Fruit fly (Drosophila melanogaster) whole organism, embryonic: ENCODE measurements around the gene CG33702.

Experiments used
- CG1024 ChIP-seq: fragments of 200-800 bp; sonication (Bioruptor generic); IDR thresholded peaks from 2 replicates; pipeline ENCODE4 v1.3.6; 2022; ENCODE audit warnings: missing biosample characterization, missing genetic modification characterization
- CG12299 ChIP-seq: fragments of 200-800 bp; sonication (Bioruptor generic); optimal IDR thresholded peaks from 2 replicates; lab custom pipeline; 2018; ENCODE audit warnings: missing biosample characterization, mild to moderate bottlenecking, missing genetic modification characterization
- CG13894 ChIP-seq: fragments of 200-800 bp; sonication (Bioruptor generic); optimal IDR thresholded peaks from 3 replicates; lab custom pipeline; 2018; ENCODE audit warnings: missing biosample characterization, mild to moderate bottlenecking, missing genetic modification characterization, moderate library complexity
- CG14965 ChIP-seq: fragments of 200-800 bp; sonication (Bioruptor generic); optimal IDR thresholded peaks from 2 replicates; lab custom pipeline; 2016; ENCODE audit warnings: missing biosample characterization, missing genetic modification characterization, borderline replicate concordance
- CG1602 ChIP-seq: fragments of 200-800 bp; sonication (Bioruptor generic); optimal IDR thresholded peaks from 3 replicates; lab custom pipeline; 2016; ENCODE audit warnings: missing biosample characterization, missing genetic modification characterization
- CG1792 ChIP-seq: fragments of 200-800 bp; sonication (Bioruptor generic); optimal IDR thresholded peaks from 2 replicates; lab custom pipeline; 2016; ENCODE audit warnings: missing biosample characterization, missing genetic modification characterization
- CG2712 ChIP-seq: fragments of 200-800 bp; optimal IDR thresholded peaks from 3 replicates; lab custom pipeline; 2019; ENCODE audit warnings: missing biosample characterization, mild to moderate bottlenecking, missing genetic modification characterization, moderate library complexity
- CG32772 ChIP-seq: fragments of 200-800 bp; sonication (Bioruptor generic); IDR thresholded peaks from 2 replicates; pipeline ENCODE4 v1.3.6; 2022; ENCODE audit warnings: missing biosample characterization, missing genetic modification characterization
- CG5245 ChIP-seq: fragments of 200-800 bp; sonication (Bioruptor generic); optimal IDR thresholded peaks from 3 replicates; lab custom pipeline; 2016; ENCODE audit warnings: missing biosample characterization, missing genetic modification characterization
- CG6854 ChIP-seq: fragments of 200-800 bp; sonication (Bioruptor generic); optimal IDR thresholded peaks from 3 replicates; lab custom pipeline; 2017; ENCODE audit warnings: missing biosample characterization, mild to moderate bottlenecking, missing genetic modification characterization
- CG7745 ChIP-seq: fragments of 200-800 bp; sonication (Bioruptor generic); optimal IDR thresholded peaks from 2 replicates; lab custom pipeline; 2018; ENCODE audit warnings: missing biosample characterization, mild to moderate bottlenecking, missing genetic modification characterization, moderate library complexity
- CHES-1-like ChIP-seq: fragments of 200-800 bp; sonication (Bioruptor generic); optimal IDR thresholded peaks from 2 replicates; lab custom pipeline; 2016; ENCODE audit warnings: missing biosample characterization, missing genetic modification characterization
- Chrac-16 ChIP-seq: fragments of 200-800 bp; sonication (Bioruptor generic); optimal IDR thresholded peaks from 3 replicates; lab custom pipeline; 2016; ENCODE audit warnings: missing biosample characterization, missing genetic modification characterization
- Deaf1 ChIP-seq: fragments of 200-800 bp; optimal IDR thresholded peaks from 3 replicates; lab custom pipeline; 2019; ENCODE audit warnings: missing biosample characterization, mild to moderate bottlenecking, missing genetic modification characterization, moderate library complexity
- Dek ChIP-seq: fragments of 200-800 bp; sonication (Bioruptor generic); optimal IDR thresholded peaks from 3 replicates; lab custom pipeline; 2019; ENCODE audit warnings: missing biosample characterization, mild to moderate bottlenecking, missing genetic modification characterization, moderate library complexity
- Dll ChIP-seq: fragments of 200-800 bp; sonication (Bioruptor generic); IDR thresholded peaks from 4 replicates; pipeline ENCODE4 v1.3.6; 2022; ENCODE audit warnings: missing biosample characterization, missing genetic modification characterization; ENCODE audit not compliant: partially characterized antibody
- HmgZ ChIP-seq: fragments of 200-800 bp; sonication (Bioruptor generic); optimal IDR thresholded peaks from 2 replicates; lab custom pipeline; 2018; ENCODE audit warnings: missing biosample characterization, mild to moderate bottlenecking, missing genetic modification characterization
- Hr51 ChIP-seq, 2 experiments: fragments of 200-800 bp; sonication (Bioruptor generic); optimal IDR thresholded peaks; 2 replicates in 1 of 2; 3 replicates in 1 of 2; lab custom pipeline; 2016 to 2018; ENCODE audit warnings: missing biosample characterization in 2 of 2, missing genetic modification characterization in 2 of 2, mild to moderate bottlenecking in 1 of 2, moderate library complexity in 1 of 2
- Lim3 ChIP-seq: fragments of 200-800 bp; sonication (Bioruptor generic); IDR thresholded peaks from 2 replicates; pipeline ENCODE4 v1.3.6; 2022; ENCODE audit warnings: missing biosample characterization, missing genetic modification characterization
- MESR4 ChIP-seq: fragments of 200-800 bp; sonication (Bioruptor generic); optimal IDR thresholded peaks from 2 replicates; lab custom pipeline; 2018; ENCODE audit warnings: missing biosample characterization, mild to moderate bottlenecking, missing genetic modification characterization, moderate library complexity
- Med ChIP-seq: fragments of 200-800 bp; sonication (Bioruptor generic); peaks from one replicate; lab custom pipeline; 2016; ENCODE audit warnings: missing biosample characterization, missing genetic modification characterization, mild to moderate bottlenecking, inconsistent platforms, moderate library complexity
- NC2β ChIP-seq: fragments of 200-800 bp; sonication (Bioruptor generic); optimal IDR thresholded peaks from 2 replicates; lab custom pipeline; 2016; ENCODE audit warnings: missing biosample characterization, missing genetic modification characterization
- PHDP ChIP-seq: fragments of 200-800 bp; sonication (Bioruptor generic); optimal IDR thresholded peaks from 3 replicates; lab custom pipeline; 2018; ENCODE audit warnings: missing biosample characterization, mild to moderate bottlenecking, missing genetic modification characterization, moderate library complexity
- YL-1 ChIP-seq: fragments of 200-800 bp; sonication (Bioruptor generic); optimal IDR thresholded peaks from 3 replicates; lab custom pipeline; 2017; ENCODE audit warnings: missing biosample characterization, mild to moderate bottlenecking, missing genetic modification characterization
- btn ChIP-seq: fragments of 200-800 bp; sonication (Bioruptor generic); optimal IDR thresholded peaks from 2 replicates; lab custom pipeline; 2016; ENCODE audit warnings: missing biosample characterization, missing genetic modification characterization
- cas ChIP-seq: fragments of 200-800 bp; sonication (Bioruptor generic); IDR thresholded peaks from 2 replicates; pipeline ENCODE4 v1.3.6; 2022; ENCODE audit warnings: missing biosample characterization, missing genetic modification characterization
- dm ChIP-seq: fragments of 200-800 bp; sonication (Bioruptor generic); optimal IDR thresholded peaks from 3 replicates; lab custom pipeline; 2016; ENCODE audit warnings: missing biosample characterization, missing genetic modification characterization
- exex ChIP-seq: fragments of 200-800 bp; sonication (Bioruptor generic); optimal IDR thresholded peaks from 4 replicates; lab custom pipeline; 2018; ENCODE audit warnings: missing biosample characterization, mild to moderate bottlenecking, missing genetic modification characterization, moderate library complexity
- eyg ChIP-seq: fragments of 200-800 bp; sonication (Bioruptor generic); optimal IDR thresholded peaks from 3 replicates; lab custom pipeline; 2016; ENCODE audit warnings: missing biosample characterization, missing genetic modification characterization
- ftz-f1 ChIP-seq: fragments of 200-800 bp; sonication (Bioruptor generic); optimal IDR thresholded peaks from 2 replicates; lab custom pipeline; 2016; ENCODE audit warnings: missing biosample characterization, missing genetic modification characterization
- gce ChIP-seq: fragments of 200-800 bp; sonication (Bioruptor generic); IDR thresholded peaks from 3 replicates; pipeline ENCODE4 v1.3.6; 2022; ENCODE audit warnings: missing biosample characterization, missing genetic modification characterization
- gem ChIP-seq: fragments of 200-800 bp; sonication (Bioruptor generic); optimal IDR thresholded peaks from 2 replicates; lab custom pipeline; 2019; ENCODE audit warnings: missing biosample characterization, mild to moderate bottlenecking, missing genetic modification characterization, moderate library complexity
- kni ChIP-seq: fragments of 200-800 bp; sonication (Bioruptor generic); optimal IDR thresholded peaks from 3 replicates; lab custom pipeline; 2017; ENCODE audit warnings: mild to moderate bottlenecking, missing biosample characterization, missing genetic modification reagents, missing genetic modification characterization
- lbe ChIP-seq: fragments of 200-800 bp; sonication (Bioruptor generic); optimal IDR thresholded peaks from 2 replicates; lab custom pipeline; 2016; ENCODE audit warnings: missing biosample characterization, mild to moderate bottlenecking, missing genetic modification characterization
- lilli ChIP-seq: fragments of 200-800 bp; sonication (Bioruptor generic); optimal IDR thresholded peaks from 3 replicates; lab custom pipeline; 2016; ENCODE audit warnings: missing biosample characterization, missing genetic modification characterization
- lmd ChIP-seq: fragments of 200-800 bp; sonication (Bioruptor generic); IDR thresholded peaks from 2 replicates; pipeline ENCODE4 v1.3.6; 2022; ENCODE audit warnings: missing biosample characterization, missing genetic modification characterization
- nau ChIP-seq: fragments of 200-800 bp; sonication (Bioruptor generic); optimal IDR thresholded peaks from 3 replicates; lab custom pipeline; 2017; ENCODE audit warnings: missing biosample characterization, mild to moderate bottlenecking, missing genetic modification characterization, missing genetic modification reagents
- salm ChIP-seq: fragments of 200-800 bp; sonication (Bioruptor generic); optimal IDR thresholded peaks from 2 replicates; lab custom pipeline; 2018; ENCODE audit warnings: missing biosample characterization, mild to moderate bottlenecking, missing genetic modification characterization
- scrt ChIP-seq: fragments of 200-800 bp; sonication (Bioruptor generic); optimal IDR thresholded peaks from 2 replicates; lab custom pipeline; 2018; ENCODE audit warnings: missing biosample characterization, mild to moderate bottlenecking, missing genetic modification characterization, moderate library complexity
- sim ChIP-seq: fragments of 200-800 bp; sonication (Bioruptor generic); IDR thresholded peaks from 2 replicates; pipeline ENCODE4 v1.3.6; 2022; ENCODE audit warnings: missing biosample characterization, missing genetic modification characterization
- sisA ChIP-seq: fragments of 200-800 bp; sonication (Bioruptor generic); IDR thresholded peaks from 2 replicates; pipeline ENCODE4 v1.3.6; 2022; ENCODE audit warnings: missing biosample characterization, missing genetic modification characterization
- sqz ChIP-seq: fragments of 200-800 bp; sonication (Bioruptor generic); optimal IDR thresholded peaks from 3 replicates; lab custom pipeline; 2018; ENCODE audit warnings: missing biosample characterization, mild to moderate bottlenecking, missing genetic modification characterization
- tio ChIP-seq: fragments of 200-800 bp; sonication (Bioruptor generic); optimal IDR thresholded peaks from 2 replicates; lab custom pipeline; 2017; ENCODE audit warnings: missing biosample characterization, missing genetic modification characterization, inconsistent platforms
- toy ChIP-seq: fragments of 200-800 bp; sonication (Bioruptor generic); IDR thresholded peaks from 2 replicates; pipeline ENCODE4 v1.3.6; 2022; ENCODE audit warnings: missing biosample characterization, missing genetic modification characterization
- ttk ChIP-seq: fragments of 200-800 bp; sonication (Bioruptor generic); IDR thresholded peaks from 2 replicates; pipeline ENCODE4 v2.1.2; 2022; ENCODE audit warnings: missing biosample characterization, missing genetic modification characterization
- wdn ChIP-seq: fragments of 200-800 bp; sonication (Bioruptor generic); IDR thresholded peaks from 2 replicates; pipeline ENCODE4 v1.3.6; 2022; ENCODE audit warnings: missing biosample characterization, missing genetic modification characterization
- zen2 ChIP-seq: fragments of 200-800 bp; sonication (Bioruptor generic); IDR thresholded peaks from 3 replicates; pipeline ENCODE4 v1.3.6; 2022; ENCODE audit warnings: missing biosample characterization, missing genetic modification characterization; ENCODE audit not compliant: partially characterized antibody

Gene CG33702

DNA sequence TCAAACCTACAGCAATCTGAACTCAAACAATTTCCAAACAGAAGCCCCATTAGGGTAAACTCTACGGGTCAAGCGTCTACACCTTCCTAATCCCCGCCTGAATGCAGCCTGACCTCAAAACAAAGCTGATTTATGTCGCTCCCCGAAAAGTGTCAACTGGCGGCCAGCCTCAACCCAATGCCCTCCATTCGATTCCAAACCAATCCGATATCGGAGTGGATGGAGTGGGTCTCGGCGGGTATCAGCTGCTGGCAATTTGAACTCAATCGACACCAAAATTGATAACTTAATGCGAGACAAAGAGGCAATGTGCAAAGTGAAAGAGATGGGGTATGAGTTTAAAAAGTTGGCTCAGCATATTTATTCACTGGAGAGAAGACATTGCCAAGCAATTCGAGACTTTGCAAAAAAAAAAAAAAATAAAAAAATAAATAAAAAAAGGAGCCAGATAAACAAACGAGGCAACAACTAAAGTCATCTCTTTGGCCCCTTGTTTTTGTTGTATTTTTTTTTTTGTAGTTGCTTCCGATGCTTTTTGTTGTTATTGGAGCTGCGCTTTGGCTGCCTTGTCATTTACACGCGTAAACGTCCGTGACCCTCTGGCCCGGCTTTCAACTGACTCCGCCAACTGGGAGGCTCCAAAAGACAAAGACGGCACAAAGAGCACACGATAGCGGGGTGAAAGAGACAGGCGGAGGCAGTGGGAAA, 37.8 kb upstream of the CG33702 start (continued):
- no peak for TF ChIP-seq CG6854 (GFP tag; lab: Kevin White, UChicago)
- TF ChIP-seq Lim3 (GFP tag; lab: Robert Waterston, UW), result no peak
- TF ChIP-seq, all 482 proteins: peak for 9

dm6 chr3L:9549690-9550303, 36.6 kb upstream of the CG33702 start:
- TF ChIP-seq sim (no peak), YL-1 (GFP tag; lab: Kevin White, UChicago) (no peak), sisA (GFP tag; lab: Robert Waterston, UW) (no peak), Chrac-16 (GFP tag; lab: Kevin White, UChicago) (no peak), CG1602 (GFP tag; lab: Kevin White, UChicago) (no peak), CG13894 (tag; lab: Kevin White, UChicago) (no peak), wdn (GFP tag; lab: Robert Waterston, UW) (no peak), scrt (GFP tag; lab: Kevin White, UChicago) (no peak), HmgZ (tag; lab: Kevin White, UChicago) (no peak), Dll (GFP tag; lab: Robert Waterston, UW) (no peak), tio (GFP tag; lab: Kevin White, UChicago) (no peak), cas (GFP tag; lab: Robert Waterston, UW) (no peak), nau (GFP tag; lab: Kevin White, UChicago) (no peak), CG1024 (no peak), CHES-1-like (no peak), lbe (GFP tag; lab: Kevin White, UChicago) (peak; percentile 61), Hr51 (GFP tag; optimal IDR thresholded peaks at IDR 0.05; lab: Kevin White, UChicago) (no peak), ttk (no peak), CG2712 (tag; lab: Kevin White, UChicago) (peak; percentile 35), dm (no peak), CG7745 (tag; lab: Kevin White, UChicago) (no peak), CG1792 (GFP tag; lab: Kevin White, UChicago) (no peak), ftz-f1 (GFP tag; lab: Kevin White, UChicago) (no peak), CG14965 (GFP tag; lab: Kevin White, UChicago) (no peak), lmd (GFP tag; lab: Robert Waterston, UW) (peak; percentile 10; the same call in 1 of the 2 replicates), zen2 (no peak), CG32772 (peak; percentile 14; the same call in 1 of the 2 replicates), Med (GFP tag; lab: Kevin White, UChicago) (peak; percentile 19), btn (GFP tag; lab: Kevin White, UChicago) (no peak), exex (tag; lab: Kevin White, UChicago) (no peak), PHDP (tag; lab: Kevin White, UChicago) (no peak), Deaf1 (peak; percentile 14), gem (tag; lab: Kevin White, UChicago) (peak; percentile 12), gce (GFP tag; lab: Robert Waterston, UW) (no peak), salm (no peak), kni (GFP tag; lab: Kevin White, UChicago) (peak; percentile 42), CG12299 (tag; lab: Kevin White, UChicago) (no peak), eyg (no peak), NC2β (GFP tag; lab: Kevin White, UChicago) (no peak), CG5245 (GFP tag; lab: Kevin White, UChicago) (no peak), sqz (GFP tag; lab: Kevin White, UChicago) (peak; percentile 47), MESR4 (GFP tag; lab: Kevin White, UChicago) (no peak), Dek (tag; lab: Kevin White, UChicago) (no peak), lilli (no peak), toy (no peak)
